Fruit fly (Drosophila melanogaster) whole organism, embryonic: ENCODE results near the gene Pgd.

Experiments used
- BEAF-32 ChIP-seq: fragments of 200-800 bp; sonication (Bioruptor generic); optimal IDR thresholded peaks from 3 replicates; lab custom pipeline; 2017; ENCODE audit warnings: missing biosample characterization, missing genetic modification characterization, mild to moderate bottlenecking, moderate library complexity, missing genetic modification reagents
- C15 ChIP-seq: fragments of 200-800 bp; sonication (Bioruptor generic); IDR thresholded peaks from 3 replicates; pipeline ENCODE4 v1.3.6; 2022; ENCODE audit warnings: missing biosample characterization, missing genetic modification characterization
- CG10147 ChIP-seq: fragments of 200-800 bp; sonication (Bioruptor generic); optimal IDR thresholded peaks from 2 replicates; lab custom pipeline; 2019; ENCODE audit warnings: missing biosample characterization, mild to moderate bottlenecking, missing genetic modification characterization, moderate library complexity
- CG11093 ChIP-seq: fragments of 200-800 bp; sonication (Bioruptor generic); IDR thresholded peaks from 3 replicates; pipeline ENCODE4 v1.3.6; 2022; ENCODE audit warnings: missing biosample characterization, missing genetic modification characterization
- CG11723 ChIP-seq: fragments of 200-800 bp; sonication (Bioruptor generic); optimal IDR thresholded peaks from 2 replicates; lab custom pipeline; 2017; ENCODE audit warnings: missing biosample characterization, mild to moderate bottlenecking, missing genetic modification characterization
- CG12219 ChIP-seq: fragments of 200-800 bp; sonication (Bioruptor generic); optimal IDR thresholded peaks from 3 replicates; lab custom pipeline; 2018; ENCODE audit warnings: missing biosample characterization, mild to moderate bottlenecking, missing genetic modification characterization
- CG12299 ChIP-seq: fragments of 200-800 bp; sonication (Bioruptor generic); optimal IDR thresholded peaks from 2 replicates; lab custom pipeline; 2018; ENCODE audit warnings: missing biosample characterization, mild to moderate bottlenecking, missing genetic modification characterization
- CG12744 ChIP-seq: fragments of 200-800 bp; sonication (Bioruptor generic); optimal IDR thresholded peaks from 2 replicates; lab custom pipeline; 2016; ENCODE audit warnings: missing biosample characterization, missing genetic modification characterization
- CG12942 ChIP-seq: fragments of 200-800 bp; sonication (Bioruptor generic); optimal IDR thresholded peaks from 3 replicates; lab custom pipeline; 2016; ENCODE audit warnings: missing biosample characterization, missing genetic modification characterization
- CG15011 ChIP-seq: fragments of 200-800 bp; sonication (Bioruptor generic); optimal IDR thresholded peaks from 3 replicates; lab custom pipeline; 2018; ENCODE audit warnings: missing biosample characterization, mild to moderate bottlenecking, missing genetic modification characterization
- CG16813 ChIP-seq: fragments of 200-800 bp; sonication (Bioruptor generic); IDR thresholded peaks from 3 replicates; pipeline ENCODE4 v1.3.6; 2022; ENCODE audit warnings: missing biosample characterization, missing genetic modification characterization; ENCODE audit not compliant: partially characterized antibody
- CG17568 ChIP-seq: fragments of 200-800 bp; sonication (Bioruptor generic); optimal IDR thresholded peaks from 2 replicates; lab custom pipeline; 2018; ENCODE audit warnings: missing biosample characterization, mild to moderate bottlenecking, missing genetic modification characterization, moderate library complexity
- CG2199 ChIP-seq: fragments of 200-800 bp; sonication (Bioruptor generic); IDR thresholded peaks from 3 replicates; pipeline ENCODE4 v1.3.6; 2022; ENCODE audit warnings: missing biosample characterization, missing genetic modification characterization
- CG2875 ChIP-seq: fragments of 200-800 bp; sonication (Bioruptor generic); optimal IDR thresholded peaks from 2 replicates; lab custom pipeline; 2017; ENCODE audit warnings: missing biosample characterization, mild to moderate bottlenecking, missing genetic modification characterization, missing genetic modification reagents
- CG31441 ChIP-seq: fragments of 200-800 bp; sonication (Bioruptor generic); IDR thresholded peaks from 2 replicates; pipeline ENCODE4 v1.3.6; 2022; ENCODE audit warnings: missing biosample characterization, missing genetic modification characterization
- CG32767 ChIP-seq: fragments of 200-800 bp; sonication (Bioruptor generic); IDR thresholded peaks from 2 replicates; pipeline ENCODE4 v1.3.6; 2022; ENCODE audit warnings: missing biosample characterization, missing genetic modification characterization
- CG42726 ChIP-seq: fragments of 200-800 bp; sonication (Bioruptor generic); IDR thresholded peaks from 2 replicates; pipeline ENCODE4 v1.3.6; 2022; ENCODE audit warnings: missing biosample characterization, missing genetic modification characterization; ENCODE audit not compliant: partially characterized antibody
- CG4820 ChIP-seq: fragments of 200-800 bp; sonication (Bioruptor generic); optimal IDR thresholded peaks from 3 replicates; lab custom pipeline; 2016; ENCODE audit warnings: missing biosample characterization, missing genetic modification characterization
- CG6254 ChIP-seq: fragments of 200-800 bp; sonication (Bioruptor generic); optimal IDR thresholded peaks from 3 replicates; lab custom pipeline; 2017; ENCODE audit warnings: mild to moderate bottlenecking, missing biosample characterization, missing genetic modification reagents, missing genetic modification characterization
- CG6683 ChIP-seq: fragments of 200-800 bp; sonication (Bioruptor generic); optimal IDR thresholded peaks from 2 replicates; lab custom pipeline; 2017; ENCODE audit warnings: missing biosample characterization, mild to moderate bottlenecking, missing genetic modification characterization, missing genetic modification reagents
- CG6765 ChIP-seq: fragments of 200-800 bp; sonication (Bioruptor generic); optimal IDR thresholded peaks from 3 replicates; lab custom pipeline; 2017; ENCODE audit warnings: missing biosample characterization, mild to moderate bottlenecking, missing genetic modification characterization
- CG7928 ChIP-seq: fragments of 200-800 bp; sonication (Bioruptor generic); optimal IDR thresholded peaks from 2 replicates; lab custom pipeline; 2017; ENCODE audit warnings: missing biosample characterization, mild to moderate bottlenecking, missing genetic modification characterization
- CG7987 ChIP-seq: fragments of 200-800 bp; sonication (Bioruptor generic); optimal IDR thresholded peaks from 2 replicates; lab custom pipeline; 2018; ENCODE audit warnings: missing biosample characterization, mild to moderate bottlenecking, missing genetic modification characterization, moderate library complexity
- CG8388 ChIP-seq: fragments of 200-800 bp; sonication (Bioruptor generic); optimal IDR thresholded peaks from 2 replicates; lab custom pipeline; 2019; ENCODE audit warnings: missing biosample characterization, mild to moderate bottlenecking, missing genetic modification characterization, moderate library complexity
- CG8478 ChIP-seq: fragments of >200 bp; optimal IDR thresholded peaks from 2 replicates; lab custom pipeline; 2018
- CG8924 ChIP-seq: fragments of 200-800 bp; optimal IDR thresholded peaks from 3 replicates; lab custom pipeline; 2019; ENCODE audit warnings: missing biosample characterization, mild to moderate bottlenecking, missing genetic modification characterization, moderate library complexity
- CHES-1-like ChIP-seq: fragments of 200-800 bp; sonication (Bioruptor generic); optimal IDR thresholded peaks from 2 replicates; lab custom pipeline; 2016; ENCODE audit warnings: missing biosample characterization, missing genetic modification characterization
- Camta ChIP-seq: fragments of 200-800 bp; sonication (Bioruptor generic); optimal IDR thresholded peaks from 2 replicates; lab custom pipeline; 2016; ENCODE audit warnings: missing biosample characterization, missing genetic modification characterization
- D19A ChIP-seq: fragments of 200-800 bp; optimal IDR thresholded peaks from 3 replicates; lab custom pipeline; 2019; ENCODE audit warnings: missing biosample characterization, mild to moderate bottlenecking, missing genetic modification characterization, moderate library complexity
- HmgZ ChIP-seq: fragments of 200-800 bp; sonication (Bioruptor generic); optimal IDR thresholded peaks from 2 replicates; lab custom pipeline; 2018; ENCODE audit warnings: missing biosample characterization, mild to moderate bottlenecking, missing genetic modification characterization
- Kr ChIP-seq: fragments of 200-800 bp; sonication (Bioruptor generic); optimal IDR thresholded peaks from 2 replicates; lab custom pipeline; 2017; ENCODE audit warnings: missing biosample characterization, mild to moderate bottlenecking, missing genetic modification characterization
- Lhr ChIP-seq: fragments of 200-800 bp; sonication (Bioruptor generic); optimal IDR thresholded peaks from 3 replicates; lab custom pipeline; 2017; ENCODE audit warnings: mild to moderate bottlenecking, missing biosample characterization, missing genetic modification reagents, missing genetic modification characterization
- Lpt ChIP-seq: fragments of >200 bp; optimal IDR thresholded peaks from 2 replicates; lab custom pipeline; 2018; ENCODE audit warnings: missing biosample characterization, missing genetic modification characterization
- Mad ChIP-seq: fragments of 200-800 bp; sonication (Bioruptor generic); optimal IDR thresholded peaks from 2 replicates; lab custom pipeline; 2016; ENCODE audit warnings: missing biosample characterization, missing genetic modification characterization
- Max ChIP-seq: fragments of 200-800 bp; sonication (Bioruptor generic); optimal IDR thresholded peaks from 2 replicates; lab custom pipeline; 2016; ENCODE audit warnings: missing biosample characterization, mild to moderate bottlenecking, missing genetic modification characterization
- Myb ChIP-seq: fragments of 200-800 bp; sonication (Bioruptor generic); optimal IDR thresholded peaks from 2 replicates; lab custom pipeline; 2016; ENCODE audit warnings: missing biosample characterization, missing genetic modification characterization
- Rx ChIP-seq: fragments of 200-800 bp; sonication (Bioruptor generic); IDR thresholded peaks from 2 replicates; pipeline ENCODE4 v1.3.6; 2022; ENCODE audit warnings: missing biosample characterization, missing genetic modification characterization
- Stat92E ChIP-seq, 3 experiments: fragments of >200 bp in 2 of 3; fragments of 200-800 bp in 1 of 3; sonication (Bioruptor generic) in 1 of 3; optimal IDR thresholded peaks; 2 replicates each; lab custom pipeline; 2017 to 2019; ENCODE audit warnings: missing biosample characterization in 3 of 3, missing genetic modification characterization in 3 of 3, mild to moderate bottlenecking in 1 of 3, moderate library complexity in 1 of 3
- al ChIP-seq: fragments of 200-800 bp; sonication (Bioruptor generic); IDR thresholded peaks from 2 replicates; pipeline ENCODE4 v1.3.6; 2022; ENCODE audit warnings: missing biosample characterization, missing genetic modification characterization
- bowl ChIP-seq: fragments of 200-800 bp; sonication (Bioruptor generic); IDR thresholded peaks from 2 replicates; pipeline ENCODE4 v1.3.6; 2022; ENCODE audit warnings: missing biosample characterization, missing genetic modification characterization
- cas ChIP-seq: fragments of 200-800 bp; sonication (Bioruptor generic); IDR thresholded peaks from 2 replicates; pipeline ENCODE4 v1.3.6; 2022; ENCODE audit warnings: missing biosample characterization, missing genetic modification characterization
- dysf ChIP-seq: fragments of 200-800 bp; sonication (Bioruptor generic); IDR thresholded peaks from 3 replicates; pipeline ENCODE4 v1.3.6; 2022; ENCODE audit warnings: missing biosample characterization, missing genetic modification characterization
- fru ChIP-seq: fragments of >200 bp; optimal IDR thresholded peaks from 2 replicates; lab custom pipeline; 2017
- kay ChIP-seq: fragments of 200-800 bp; sonication (Bioruptor generic); optimal IDR thresholded peaks from 2 replicates; lab custom pipeline; 2016; ENCODE audit warnings: missing biosample characterization, missing genetic modification characterization
- klu ChIP-seq: fragments of 200-800 bp; sonication (Bioruptor generic); IDR thresholded peaks from 2 replicates; pipeline ENCODE4 v1.3.6; 2022; ENCODE audit warnings: missing biosample characterization, missing genetic modification characterization
- lola ChIP-seq, 3 experiments: fragments of >200 bp in 2 of 3; fragments of 200-800 bp in 1 of 3; sonication (Bioruptor generic) in 1 of 3; optimal IDR thresholded peaks; 2 replicates each; lab custom pipeline; 2017 to 2019; ENCODE audit warnings: missing biosample characterization in 3 of 3, missing genetic modification characterization in 3 of 3, mild to moderate bottlenecking in 1 of 3, moderate library complexity in 1 of 3
- nau ChIP-seq: fragments of 200-800 bp; sonication (Bioruptor generic); optimal IDR thresholded peaks from 3 replicates; lab custom pipeline; 2017; ENCODE audit warnings: missing biosample characterization, mild to moderate bottlenecking, missing genetic modification characterization, missing genetic modification reagents
- prd ChIP-seq, 3 experiments: fragments of >200 bp in 2 of 3; fragments of 200-800 bp in 1 of 3; sonication (Bioruptor generic) in 1 of 3; optimal IDR thresholded peaks in 2 of 3; IDR thresholded peaks in 1 of 3; 2 replicates in 2 of 3; 3 replicates in 1 of 3; pipeline versions ENCODE4 v1.3.6 to Lab custom; 2017 to 2022; ENCODE audit warnings: missing biosample characterization in 1 of 3, missing genetic modification characterization in 1 of 3
- run ChIP-seq: fragments of 200-800 bp; sonication (Bioruptor generic); optimal IDR thresholded peaks from 3 replicates; lab custom pipeline; 2018; ENCODE audit warnings: missing biosample characterization, mild to moderate bottlenecking, missing genetic modification characterization
- sisA ChIP-seq: fragments of 200-800 bp; sonication (Bioruptor generic); IDR thresholded peaks from 2 replicates; pipeline ENCODE4 v1.3.6; 2022; ENCODE audit warnings: missing biosample characterization, missing genetic modification characterization
- sug ChIP-seq: fragments of 200-800 bp; optimal IDR thresholded peaks from 2 replicates; lab custom pipeline; 2019; ENCODE audit warnings: missing biosample characterization, mild to moderate bottlenecking, missing genetic modification characterization, moderate library complexity

Gene Pgd

DNA sequence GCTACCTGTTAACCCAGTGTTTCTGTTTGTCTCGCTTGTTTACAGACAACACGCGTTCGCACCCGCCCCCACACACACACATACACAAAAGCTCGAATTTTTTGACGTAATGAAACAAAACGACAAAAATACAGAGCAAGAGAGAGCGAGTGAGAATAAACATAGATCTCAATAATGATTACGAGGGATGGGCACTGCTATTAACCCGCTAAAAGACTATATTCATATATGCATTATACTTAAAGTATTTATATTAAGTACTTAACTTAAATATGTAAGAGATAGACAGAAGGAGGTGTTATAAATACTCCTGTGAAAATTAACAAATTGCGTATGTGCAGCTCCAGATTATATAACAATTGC lies 3.1 kb upstream of the Pgd start (continued):
- TF ChIP-seq CG15011 (GFP tag; lab: Kevin White, UChicago) (peak; percentile 38), C15 (GFP tag; lab: Robert Waterston, UW) (no peak), sug (peak; percentile 31), HmgZ (no peak), CG6254 (GFP tag; lab: Kevin White, UChicago) (peak; percentile 3), fru (lab: Kevin White, UChicago) (no peak), Camta (peak; percentile 23), CG8388 (GFP tag; lab: Kevin White, UChicago) (no peak), Mad (GFP tag; lab: Kevin White, UChicago) (peak; percentile 21), CG6683 (GFP tag; lab: Kevin White, UChicago) (no peak), CG10147 (peak; percentile 34), sisA (GFP tag; lab: Robert Waterston, UW) (no peak), CG7928 (GFP tag; lab: Kevin White, UChicago) (peak; percentile 84), CG12744 (GFP tag; lab: Kevin White, UChicago) (no peak), CG11723 (peak; percentile 48), CG17568 (GFP tag; lab: Kevin White, UChicago) (peak; percentile 70), run (no peak), dysf (peak; percentile 40; the same call in 1 of the 3 replicates), CG31441 (GFP tag; lab: Robert Waterston, UW) (peak; percentile 47), Max (peak; percentile 28), D19A (tag; lab: Kevin White, UChicago) (peak; percentile 17), CG16813 (no peak), cas (GFP tag; lab: Robert Waterston, UW) (no peak), nau (GFP tag; lab: Kevin White, UChicago) (peak; percentile 62), lola (GFP tag; optimal IDR thresholded peaks at IDR 0.05; lab: Kevin White, UChicago) (no peak), Lpt (GFP tag; lab: Kevin White, UChicago) (no peak), CG7987 (peak; percentile 86), kay (GFP tag; lab: Kevin White, UChicago) (peak; percentile 16), CG12219 (GFP tag; lab: Kevin White, UChicago) (peak; percentile 6), CG8478 (lab: Kevin White, UChicago) (no peak), CHES-1-like (GFP tag; lab: Kevin White, UChicago) (peak; percentile 29), CG2199 (GFP tag; lab: Robert Waterston, UW) (no peak), CG2875 (GFP tag; lab: Kevin White, UChicago) (peak; percentile 68), Myb (GFP tag; lab: Kevin White, UChicago) (no peak), CG4820 (GFP tag; lab: Kevin White, UChicago) (no peak), CG12942 (GFP tag; lab: Kevin White, UChicago) (no peak), CG12299 (no peak), Kr (GFP tag; lab: Kevin White, UChicago) (no peak), BEAF-32 (GFP tag; lab: Kevin White, UChicago) (no peak), CG42726 (GFP tag; lab: Robert Waterston, UW) (no peak), Rx (no peak), al (GFP tag; lab: Robert Waterston, UW) (peak; percentile 26; the same call in 1 of the 2 replicates), klu (no peak), Stat92E (GFP tag; optimal IDR thresholded peaks at IDR 0.05; lab: Kevin White, UChicago) (no peak), CG6765 (peak; percentile 30), prd (optimal IDR thresholded peaks at IDR 0.05; lab: Kevin White, UChicago) (no peak), prd (GFP tag; IDR thresholded peaks at IDR 0.05; lab: Robert Waterston, UW) (peak; percentile 35; the same call in 2 of the 3 replicates), bowl (no peak), CG11093 (GFP tag; lab: Robert Waterston, UW) (no peak; the same call in 2 of the 3 replicates), Lhr (no peak), CG32767 (no peak), CG8924 (peak; percentile 51)
